Worm (Caenorhabditis elegans): ENCODE results near the gene ZC239.17.

Gene ZC239.17

DNA sequence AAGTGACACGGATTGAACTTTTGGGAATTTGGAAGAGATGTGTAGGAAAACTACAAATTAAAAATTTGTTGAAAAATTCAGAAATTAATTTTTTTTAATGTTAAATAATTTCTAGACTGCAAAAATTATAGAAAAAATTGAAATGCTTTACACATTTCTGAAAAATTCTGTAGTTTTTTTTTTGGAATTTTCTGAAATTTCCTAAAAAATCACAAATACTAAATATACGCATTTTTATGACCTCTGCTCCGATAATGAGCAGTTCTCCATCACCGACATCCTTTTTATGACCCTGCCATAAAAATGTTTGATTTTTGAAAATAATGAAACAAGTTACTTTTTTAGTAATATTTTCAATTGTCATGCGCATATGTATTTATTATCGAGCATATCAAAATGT, 19.1 kb upstream of the ZC239.17 start:
- TF ChIP-seq nhr-77 (tag; optimal IDR thresholded peaks at IDR 0.05) (peak; percentile 77), Y5F2A.4 (GFP tag; optimal IDR thresholded peaks at IDR 0.05) (no peak), mxl-2 (GFP tag; conservative IDR thresholded peaks at IDR 0.05) (no peak), zfp-3 (GFP tag; conservative IDR thresholded peaks at IDR 0.05) (peak; percentile 62; the same call in 1 of the 2 replicates), ceh-28 (tag; optimal IDR thresholded peaks at IDR 0.05) (no peak), mdl-1 (tag; optimal IDR thresholded peaks at IDR 0.05) (no peak), Y48G9A.11 (GFP tag; IDR thresholded peaks at IDR 0.05) (no peak), egl-27 (tag; optimal IDR thresholded peaks at IDR 0.05) (no peak), saeg-2 (GFP tag; IDR thresholded peaks at IDR 0.05) (0 out of 2 replicates have a peak, but pooled peaks have one; percentile 24), pha-4 (GFP tag; IDR thresholded peaks at IDR 0.05) (peak; percentile 29; the same call in 1 of the 2 replicates), pha-4 (tag; optimal IDR thresholded peaks at IDR 0.05) (no peak), nhr-76 (tag; optimal IDR thresholded peaks at IDR 0.05) (no peak), dmd-6 (GFP tag; IDR thresholded peaks at IDR 0.05) (peak; percentile 58), fkh-10 (GFP tag; optimal IDR thresholded peaks at IDR 0.05) (no peak), tra-1 (GFP tag; IDR thresholded peaks at IDR 0.05) (0 out of 2 replicates have a peak, but pooled peaks have one; percentile 27), pqm-1 (tag; optimal IDR thresholded peaks at IDR 0.05) (peak; percentile 79), fos-1 (tag; optimal IDR thresholded peaks at IDR 0.05) (peak; percentile 72), attf-4 (tag; optimal IDR thresholded peaks at IDR 0.05) (no peak), aha-1 (tag) (no peak), ctbp-1 (GFP tag; IDR thresholded peaks at IDR 0.05) (no peak), lin-39 (tag; optimal IDR thresholded peaks at IDR 0.05) (no peak), Y75B8A.6 (GFP tag; IDR thresholded peaks at IDR 0.05) (0 out of 2 replicates have a peak, but pooled peaks have one; percentile 52), dmd-8 (GFP tag; IDR thresholded peaks at IDR 0.05) (no peak), ztf-11 (tag; optimal IDR thresholded peaks at IDR 0.05) (no peak), aly-2 (tag; optimal IDR thresholded peaks at IDR 0.05) (no peak), nhr-28 (tag; optimal IDR thresholded peaks at IDR 0.05) (peak; percentile 48), hlh-30 (tag; optimal IDR thresholded peaks at IDR 0.05; ENCODE audit: insufficient read depth) (no peak), hif-1 (tag; optimal IDR thresholded peaks at IDR 0.05) (no peak), ces-1 (GFP tag; optimal IDR thresholded peaks at IDR 0.05) (no peak), nhr-41 (GFP tag; IDR thresholded peaks at IDR 0.05) (no peak), dve-1 (tag; optimal IDR thresholded peaks at IDR 0.05; ENCODE audit: insufficient read depth) (peak; percentile 75), hlh-11 (tag; optimal IDR thresholded peaks at IDR 0.05) (peak; percentile 10), F44E2.7 (GFP tag; IDR thresholded peaks at IDR 0.05) (no peak), php-3 (GFP tag; IDR thresholded peaks at IDR 0.05) (peak; percentile 91), ceh-44 (GFP tag; IDR thresholded peaks at IDR 0.05) (no peak), zip-2 (tag; optimal IDR thresholded peaks at IDR 0.05) (no peak), zfp-2 (tag; optimal IDR thresholded peaks at IDR 0.05) (no peak)

DNA sequence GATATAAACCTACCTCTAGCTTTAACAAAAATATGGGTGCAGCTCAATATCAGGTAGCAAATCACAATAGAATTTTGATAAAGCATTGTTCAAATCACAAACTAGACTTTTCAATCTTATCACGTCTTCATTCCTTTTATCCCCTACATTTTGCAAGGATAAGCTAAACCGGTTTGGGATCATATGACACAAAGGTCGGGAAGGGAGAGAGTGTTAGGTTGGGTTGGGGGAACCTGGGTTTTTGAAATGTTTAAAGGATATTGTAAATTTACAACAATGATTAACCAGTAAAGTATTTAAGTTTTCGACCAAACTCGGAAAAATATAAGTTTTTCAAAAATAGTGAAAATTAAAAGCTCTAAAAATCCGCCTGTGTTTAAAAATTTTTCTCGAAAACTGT, 18.4 kb upstream of the ZC239.17 start, which contains the start of gene C17F4.12:
Gene C17F4.12 (minus strand): TSS at position 101 of the 400 bp plus-strand sequence.
- TF ChIP-seq ZK337.2 (GFP tag; IDR thresholded peaks at IDR 0.05), result no peak
- TF ChIP-seq unc-62 (GFP tag; optimal IDR thresholded peaks at IDR 0.05 in 1 of 2), result no peak
- no peak for TF ChIP-seq unc-62 (tag; optimal IDR thresholded peaks at IDR 0.05)
- no peak for TF ChIP-seq arid-1 (GFP tag; conservative IDR thresholded peaks at IDR 0.05)
- TF ChIP-seq T26A8.4 (GFP tag; IDR thresholded peaks at IDR 0.05), result no peak
- TF ChIP-seq nhr-76 (tag; optimal IDR thresholded peaks at IDR 0.05), result no peak
- no peak for TF ChIP-seq hif-1 (tag; optimal IDR thresholded peaks at IDR 0.05)
- no peak for TF ChIP-seq unc-130 (GFP tag; optimal IDR thresholded peaks at IDR 0.05)
- TF ChIP-seq saeg-2 (GFP tag; IDR thresholded peaks at IDR 0.05), result no peak
- TF ChIP-seq nhr-6 (tag; optimal IDR thresholded peaks at IDR 0.05), result no peak
- TF ChIP-seq hlh-11 (tag; optimal IDR thresholded peaks at IDR 0.05), result no peak
- no peak for TF ChIP-seq tra-1 (GFP tag; IDR thresholded peaks at IDR 0.05)
- no peak for TF ChIP-seq lin-38 (GFP tag; IDR thresholded peaks at IDR 0.05)
- TF ChIP-seq zip-11 (GFP tag; IDR thresholded peaks at IDR 0.05), result no peak
- TF ChIP-seq mep-1 (tag; optimal IDR thresholded peaks at IDR 0.05), result no peak

All from whole organism, L4 larva.